Fruit fly (Drosophila melanogaster): ENCODE measurements around the gene ex.

ex gene

DNA sequence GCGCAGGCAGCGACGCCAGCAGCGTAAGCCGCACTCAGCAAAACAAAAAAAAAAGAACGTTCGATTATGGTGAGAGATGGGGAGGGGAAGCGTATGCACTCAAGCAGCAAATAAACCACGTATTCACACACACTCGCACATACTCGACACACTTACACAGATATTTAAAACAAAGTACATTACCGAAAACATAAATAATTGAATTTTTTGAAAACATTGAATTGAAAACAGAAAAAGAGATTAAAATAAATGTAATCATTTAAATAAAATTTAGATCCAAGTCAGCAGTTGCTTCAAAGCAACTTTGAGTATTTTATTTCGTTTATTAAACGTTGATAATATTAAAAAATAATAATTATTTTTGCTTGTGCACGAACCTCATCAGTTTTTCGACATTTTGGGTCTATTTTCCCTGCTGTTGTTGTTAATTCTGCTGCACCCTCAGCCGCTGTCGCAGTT is 40.0 kb downstream of the ex start (continued):
- TF ChIP-seq Dip3 (GFP tag; optimal IDR thresholded peaks at IDR 0.05) (no peak), Myb (GFP tag; optimal IDR thresholded peaks at IDR 0.05) (no peak), Gug (GFP tag; IDR thresholded peaks at IDR 0.05) (0 out of 4 replicates have a peak, but pooled peaks have one; percentile 10), nmo (GFP tag; optimal IDR thresholded peaks at IDR 0.05) (peak; percentile 76), CG2116 (GFP tag; optimal IDR thresholded peaks at IDR 0.05) (no peak), Asciz (GFP tag; optimal IDR thresholded peaks at IDR 0.05) (peak; percentile 29), CG9876 (GFP tag; optimal IDR thresholded peaks at IDR 0.05) (no peak), fu2 (GFP tag; optimal IDR thresholded peaks at IDR 0.05) (no peak), mirr (GFP tag; optimal IDR thresholded peaks at IDR 0.05) (no peak), wor (GFP tag; IDR thresholded peaks at IDR 0.05) (no peak), CG9215 (GFP tag; IDR thresholded peaks at IDR 0.05) (no peak), Nf-YB (GFP tag; optimal IDR thresholded peaks at IDR 0.05) (peak; percentile 34), scrt (GFP tag; optimal IDR thresholded peaks at IDR 0.05) (peak; percentile 43), oc (tag; optimal IDR thresholded peaks at IDR 0.05) (peak; percentile 64), CG11560 (tag; IDR thresholded peaks at IDR 0.05) (no peak), CG2875 (GFP tag; optimal IDR thresholded peaks at IDR 0.05) (peak; percentile 45), Hey (tag; optimal IDR thresholded peaks at IDR 0.05) (no peak), z (GFP tag; IDR thresholded peaks at IDR 0.05) (0 out of 3 replicates have a peak, but pooled peaks have one; percentile 32), NfI (GFP tag; optimal IDR thresholded peaks at IDR 0.05) (peak; percentile 54), ewg (GFP tag; optimal IDR thresholded peaks at IDR 0.05) (peak; percentile 52), D19B (GFP tag; optimal IDR thresholded peaks at IDR 0.05) (no peak), CG18764 (GFP tag; optimal IDR thresholded peaks at IDR 0.05) (no peak), zfh1 (GFP tag; IDR thresholded peaks at IDR 0.05) (no peak), cas (GFP tag; IDR thresholded peaks at IDR 0.05) (no peak), Tbp (GFP tag; optimal IDR thresholded peaks at IDR 0.05) (no peak), abd-A (tag; optimal IDR thresholded peaks at IDR 0.05) (no peak), CG10979 (tag; optimal IDR thresholded peaks at IDR 0.05) (peak; percentile 73), CG1647 (GFP tag; optimal IDR thresholded peaks at IDR 0.05) (no peak), cwo (GFP tag; optimal IDR thresholded peaks at IDR 0.05) (peak; percentile 50), CG16863 (GFP tag; optimal IDR thresholded peaks at IDR 0.05) (no peak), CG42726 (GFP tag; IDR thresholded peaks at IDR 0.05; ENCODE audit: partially characterized antibody) (no peak), lilli (GFP tag; optimal IDR thresholded peaks at IDR 0.05) (no peak), CG3281 (GFP tag; optimal IDR thresholded peaks at IDR 0.05) (peak; percentile 56), slou (GFP tag; optimal IDR thresholded peaks at IDR 0.05) (peak; percentile 64), Fer3 (tag; optimal IDR thresholded peaks at IDR 0.05) (peak; percentile 73), gsb (GFP tag; IDR thresholded peaks at IDR 0.05) (no peak), CG11695 (GFP tag; IDR thresholded peaks at IDR 0.05) (no peak), Sox100B (GFP tag; optimal IDR thresholded peaks at IDR 0.05) (peak; percentile 64), CG12391 (tag; optimal IDR thresholded peaks at IDR 0.05) (peak; percentile 81), CG11093 (GFP tag; IDR thresholded peaks at IDR 0.05) (no peak), H2.0 (GFP tag; IDR thresholded peaks at IDR 0.05) (no peak), Hmr (GFP tag; optimal IDR thresholded peaks at IDR 0.05) (peak; percentile 76), phol (tag; optimal IDR thresholded peaks at IDR 0.05) (peak; percentile 74), Dp (GFP tag; optimal IDR thresholded peaks at IDR 0.05) (no peak), az2 (GFP tag; optimal IDR thresholded peaks at IDR 0.05) (peak; percentile 39), CG12104 (GFP tag; optimal IDR thresholded peaks at IDR 0.05) (peak; percentile 25), CG17328 (GFP tag; IDR thresholded peaks at IDR 0.05) (no peak), NK7.1 (GFP tag; optimal IDR thresholded peaks at IDR 0.05) (no peak), Chrac-16 (GFP tag; optimal IDR thresholded peaks at IDR 0.05) (peak; percentile 35), CG2129 (GFP tag; IDR thresholded peaks at IDR 0.05; ENCODE audit: partially characterized antibody) (no peak), CG14860 (GFP tag; IDR thresholded peaks at IDR 0.05; ENCODE audit: partially characterized antibody) (no peak)
